Worm (Caenorhabditis elegans) whole organism, L4 larva: Measurements from ENCODE around the gene C33A11.2.

Source experiments
- D1046.2 ChIP-seq: fragments of 200-800 bp; sonication (Bioruptor generic); IDR thresholded peaks from 2 replicates; pipeline ENCODE4 v1.3.6; 2022; ENCODE audit warnings: missing genetic modification characterization, missing compliant biosample characterization
- F10B5.3 ChIP-seq: sonication (generic microtip); optimal IDR thresholded peaks from 2 replicates; lab custom pipeline; 2016; ENCODE audit warnings: mild to moderate bottlenecking, missing genetic modification characterization, missing compliant biosample characterization
- F37D6.2 ChIP-seq: sonication (generic microtip); optimal IDR thresholded peaks from 2 replicates; lab custom pipeline; 2016; ENCODE audit warnings: mild to moderate bottlenecking, missing genetic modification characterization, missing compliant biosample characterization
- T20F7.1 ChIP-seq: fragments of 200-800 bp; sonication (Bioruptor generic); optimal IDR thresholded peaks from 2 replicates; lab custom pipeline; 2018; ENCODE audit warnings: mild to moderate bottlenecking, missing genetic modification characterization, missing compliant biosample characterization
- T26A8.4 ChIP-seq: fragments of 200-800 bp; sonication (Bioruptor generic); IDR thresholded peaks from 2 replicates; pipeline ENCODE4 v1.3.6; 2022; ENCODE audit warnings: missing genetic modification characterization, missing compliant biosample characterization
- Y105C5A.15 ChIP-seq: fragments of 200-800 bp; sonication (Bioruptor generic); IDR thresholded peaks from 2 replicates; pipeline ENCODE4 v1.3.6; 2022; ENCODE audit warnings: missing genetic modification characterization, missing compliant biosample characterization
- Y48G9A.11 ChIP-seq: fragments of 200-800 bp; sonication (Bioruptor generic); IDR thresholded peaks from 2 replicates; pipeline ENCODE4 v1.3.6; 2022; ENCODE audit warnings: missing genetic modification reagents, missing genetic modification characterization, missing compliant biosample characterization
- aha-1 ChIP-seq: fragments of 150-350 bp; peaks from one replicate; lab custom pipeline; 2014; ENCODE audit warnings: missing biosample characterization, missing genetic modification characterization
- ama-1 ChIP-seq: fragments of 150-350 bp; optimal IDR thresholded peaks from 2 replicates; lab custom pipeline; 2014; ENCODE audit warnings: inconsistent platforms, mixed read lengths
- ceh-32 ChIP-seq: sonication (generic microtip); optimal IDR thresholded peaks from 2 replicates; lab custom pipeline; 2016; ENCODE audit warnings: mild to moderate bottlenecking, missing genetic modification characterization, missing compliant biosample characterization; ENCODE audit not compliant: poor library complexity
- ceh-44 ChIP-seq: fragments of 200-800 bp; sonication (Bioruptor generic); IDR thresholded peaks from 2 replicates; pipeline ENCODE4 v1.3.6; 2022; ENCODE audit warnings: missing genetic modification reagents, missing genetic modification characterization, missing compliant biosample characterization
- ceh-62 ChIP-seq: sonication (generic microtip); optimal IDR thresholded peaks from 2 replicates; lab custom pipeline; 2017; ENCODE audit warnings: missing biosample characterization, missing genetic modification characterization
- ceh-82 ChIP-seq: sonication (generic microtip); optimal IDR thresholded peaks from 2 replicates; lab custom pipeline; 2017; ENCODE audit warnings: missing biosample characterization, missing genetic modification characterization
- ces-1 ChIP-seq: fragments of 150-350 bp; sonication (generic microtip); optimal IDR thresholded peaks from 4 replicates; lab custom pipeline; 2014; ENCODE audit warnings: missing biosample characterization, missing genetic modification reagents, missing genetic modification characterization
- cey-2 ChIP-seq: sonication (generic microtip); optimal IDR thresholded peaks from 3 replicates; lab custom pipeline; 2017; ENCODE audit warnings: missing genetic modification characterization, mild to moderate bottlenecking, missing compliant biosample characterization, antibody characterized with exemption, borderline replicate concordance; ENCODE audit not compliant: insufficient read depth
- daf-12 ChIP-seq: fragments of 150-350 bp; optimal IDR thresholded peaks from 2 replicates; lab custom pipeline; 2014; ENCODE audit warnings: missing biosample characterization, missing genetic modification reagents, missing genetic modification characterization
- daf-8 ChIP-seq: fragments of 200-800 bp; sonication (Bioruptor generic); IDR thresholded peaks from 2 replicates; pipeline ENCODE4 v1.3.6; 2022; ENCODE audit warnings: missing genetic modification characterization, missing compliant biosample characterization
- dmd-8 ChIP-seq: fragments of 200-800 bp; sonication (Bioruptor generic); IDR thresholded peaks from 2 replicates; pipeline ENCODE4 v1.3.6; 2022; ENCODE audit warnings: missing genetic modification characterization, missing compliant biosample characterization
- duxl-1 ChIP-seq: sonication (generic microtip); optimal IDR thresholded peaks from 2 replicates; lab custom pipeline; 2016; ENCODE audit warnings: mild to moderate bottlenecking, missing genetic modification characterization, moderate library complexity, missing compliant biosample characterization; ENCODE audit not compliant: poor library complexity
- dve-1 ChIP-seq: sonication (generic microtip); optimal IDR thresholded peaks from 2 replicates; lab custom pipeline; 2017; ENCODE audit warnings: antibody characterized with exemption, mild to moderate bottlenecking, missing genetic modification characterization, missing compliant biosample characterization; ENCODE audit not compliant: insufficient read depth
- fkh-10 ChIP-seq: fragments of 150-350 bp; optimal IDR thresholded peaks from 2 replicates; lab custom pipeline; 2014; ENCODE audit warnings: missing biosample characterization, missing genetic modification reagents, missing genetic modification characterization
- hif-1 ChIP-seq, 2 experiments: sonication (generic microtip); optimal IDR thresholded peaks; 2 replicates each; lab custom pipeline; 2016 to 2017; ENCODE audit warnings: missing compliant biosample characterization in 2 of 2, missing genetic modification characterization in 2 of 2, missing genetic modification reagents in 2 of 2, missing genotype in 2 of 2, mild to moderate bottlenecking in 1 of 2
- hlh-11 ChIP-seq: fragments of 200-800 bp; sonication (Bioruptor generic); optimal IDR thresholded peaks from 2 replicates; lab custom pipeline; 2018; ENCODE audit warnings: mild to moderate bottlenecking, missing genetic modification characterization, missing compliant biosample characterization
- hlh-30 ChIP-seq: sonication (generic microtip); optimal IDR thresholded peaks from 2 replicates; lab custom pipeline; 2017; ENCODE audit warnings: antibody characterized with exemption, mild to moderate bottlenecking, missing genetic modification characterization, missing compliant biosample characterization; ENCODE audit not compliant: insufficient read depth
- lim-7 ChIP-seq: fragments of 200-800 bp; sonication (Bioruptor generic); IDR thresholded peaks from 2 replicates; pipeline ENCODE4 v1.3.6; 2022; ENCODE audit warnings: missing genetic modification characterization, missing compliant biosample characterization
- lin-29 ChIP-seq: fragments of 200-800 bp; sonication (Bioruptor generic); IDR thresholded peaks from 2 replicates; pipeline ENCODE4 v1.3.6; 2022; ENCODE audit warnings: missing genetic modification reagents, missing genetic modification characterization, missing compliant biosample characterization
- lin-38 ChIP-seq: fragments of 200-800 bp; sonication (Bioruptor generic); IDR thresholded peaks from 2 replicates; pipeline ENCODE4 v1.3.6; 2022; ENCODE audit warnings: missing genetic modification reagents, missing genetic modification characterization, missing compliant biosample characterization
- lin-39 ChIP-seq: fragments of 150-350 bp; optimal IDR thresholded peaks from 2 replicates; lab custom pipeline; 2014; ENCODE audit warnings: missing biosample characterization, missing genetic modification reagents, missing genetic modification characterization
- madf-5 ChIP-seq, 2 experiments: fragments of 200-800 bp; sonication (Bioruptor generic); IDR thresholded peaks; 2 replicates each; pipeline ENCODE4 v1.3.6; 2022; ENCODE audit warnings: missing compliant biosample characterization in 2 of 2, missing genetic modification characterization in 2 of 2
- madf-9 ChIP-seq: fragments of 200-800 bp; sonication (Bioruptor generic); conservative IDR thresholded peaks from 2 replicates; pipeline ENCODE4 v1.3.6; 2022; ENCODE audit warnings: missing genetic modification reagents, missing genetic modification characterization, missing compliant biosample characterization
- mdl-1 ChIP-seq, 2 experiments: fragments of 150-350 bp in 1 of 2; sonication (generic microtip) in 1 of 2; optimal IDR thresholded peaks; 2 replicates each; lab custom pipeline; 2014 to 2017; ENCODE audit warnings: missing biosample characterization in 2 of 2, missing genetic modification characterization in 2 of 2
- mes-2 ChIP-seq: sonication (generic microtip); optimal IDR thresholded peaks from 2 replicates; lab custom pipeline; 2016; ENCODE audit warnings: missing genotype, mild to moderate bottlenecking, missing genetic modification characterization, missing compliant biosample characterization; ENCODE audit not compliant: poor library complexity, severe bottlenecking
- mxl-2 ChIP-seq: fragments of 200-800 bp; sonication (Bioruptor generic); conservative IDR thresholded peaks from 2 replicates; pipeline ENCODE4 v1.3.6; 2022; ENCODE audit warnings: missing genetic modification reagents, missing genetic modification characterization, missing compliant biosample characterization
- nhr-10 ChIP-seq: fragments of 150-350 bp; optimal IDR thresholded peaks from 2 replicates; lab custom pipeline; 2014; ENCODE audit warnings: missing biosample characterization, missing genetic modification characterization
- nhr-11 ChIP-seq: fragments of 150-350 bp; optimal IDR thresholded peaks from 2 replicates; lab custom pipeline; 2014; ENCODE audit warnings: missing biosample characterization, missing genetic modification characterization
- nhr-25 ChIP-seq: sonication (generic microtip); optimal IDR thresholded peaks from 2 replicates; lab custom pipeline; 2017; ENCODE audit warnings: missing genetic modification characterization, mild to moderate bottlenecking, missing compliant biosample characterization, antibody characterized with exemption, moderate library complexity, borderline replicate concordance; ENCODE audit not compliant: insufficient read depth
- nhr-41 ChIP-seq: fragments of 200-800 bp; sonication (Bioruptor generic); IDR thresholded peaks from 2 replicates; pipeline ENCODE4 v1.3.6; 2022; ENCODE audit warnings: missing genetic modification reagents, missing genetic modification characterization, missing compliant biosample characterization
- nhr-48 ChIP-seq: sonication (generic microtip); optimal IDR thresholded peaks from 2 replicates; lab custom pipeline; 2016; ENCODE audit warnings: mild to moderate bottlenecking, missing genetic modification characterization, missing compliant biosample characterization
- nhr-77 ChIP-seq: fragments of 150-350 bp; optimal IDR thresholded peaks from 2 replicates; lab custom pipeline; 2014; ENCODE audit warnings: missing biosample characterization, missing genetic modification characterization
- pha-4 ChIP-seq, 2 experiments: fragments of 150-350 bp in 1 of 2; fragments of 200-800 bp in 1 of 2; sonication (Bioruptor generic) in 1 of 2; IDR thresholded peaks in 1 of 2; optimal IDR thresholded peaks in 1 of 2; 2 replicates each; pipeline versions ENCODE4 v1.3.6 to Lab custom; 2014 to 2022; ENCODE audit warnings: missing genetic modification characterization in 2 of 2, missing genetic modification reagents in 2 of 2, missing biosample characterization in 1 of 2, missing compliant biosample characterization in 1 of 2
- pqm-1 ChIP-seq: sonication (generic microtip); optimal IDR thresholded peaks from 2 replicates; lab custom pipeline; 2017; ENCODE audit warnings: missing biosample characterization, missing genetic modification characterization
- snpc-4 ChIP-seq: fragments of 150-350 bp; optimal IDR thresholded peaks from 2 replicates; lab custom pipeline; 2014; ENCODE audit warnings: missing biosample characterization, missing genetic modification characterization
- spr-3 ChIP-seq: fragments of 200-800 bp; sonication (Bioruptor generic); optimal IDR thresholded peaks from 2 replicates; lab custom pipeline; 2018; ENCODE audit warnings: mild to moderate bottlenecking, missing genetic modification characterization, missing compliant biosample characterization
- tag-97 ChIP-seq: fragments of 200-800 bp; sonication (Bioruptor generic); IDR thresholded peaks from 2 replicates; pipeline ENCODE4 v1.3.6; 2022; ENCODE audit warnings: missing genetic modification characterization, missing compliant biosample characterization
- unc-130 ChIP-seq: sonication (generic microtip); optimal IDR thresholded peaks from 2 replicates; lab custom pipeline; 2016; ENCODE audit warnings: missing genetic modification reagents, missing genetic modification characterization, missing compliant biosample characterization
- unc-39 ChIP-seq: sonication (generic microtip); optimal IDR thresholded peaks from 2 replicates; lab custom pipeline; 2017; ENCODE audit warnings: missing biosample characterization, missing genetic modification characterization
- unc-62 ChIP-seq, 3 experiments: fragments of 150-350 bp in 1 of 3; sonication (generic microtip); optimal IDR thresholded peaks in 2 of 3; peaks in 1 of 3; 1 replicate in 1 of 3; 2 replicates in 2 of 3; lab custom pipeline; 2014 to 2017; ENCODE audit warnings: missing biosample characterization in 3 of 3, missing genetic modification characterization in 3 of 3, missing genetic modification reagents in 3 of 3, missing genotype in 1 of 3
- zfp-2 ChIP-seq: sonication (generic microtip); optimal IDR thresholded peaks from 2 replicates; lab custom pipeline; 2016; ENCODE audit warnings: mild to moderate bottlenecking, missing genetic modification characterization, missing compliant biosample characterization
- zfp-3 ChIP-seq: fragments of 200-800 bp; sonication (Bioruptor generic); conservative IDR thresholded peaks from 2 replicates; pipeline ENCODE4 v1.3.6; 2022; ENCODE audit warnings: missing genetic modification reagents, missing genetic modification characterization, missing compliant biosample characterization
- zip-11 ChIP-seq: fragments of 200-800 bp; sonication (Bioruptor generic); IDR thresholded peaks from 2 replicates; pipeline ENCODE4 v1.3.6; 2022; ENCODE audit warnings: missing genetic modification characterization, missing compliant biosample characterization

The C33A11.2 gene

ce11 chrX:15376580-15376979 is 10.8 kb downstream of the C33A11.2 start (continued):
- no peak for TF ChIP-seq unc-130 (GFP tag; lab: Kevin White, UChicago)
- TF ChIP-seq zip-11 (GFP tag; lab: Robert Waterston, UW) = no peak
- no peak for TF ChIP-seq unc-39 (tag; lab: Kevin White, UChicago)
- no peak for TF ChIP-seq zfp-2 (tag; lab: Kevin White, UChicago)
- no peak for TF ChIP-seq madf-5 (GFP tag; IDR thresholded peaks at IDR 0.05; lab: Robert Waterston, UW)
- TF ChIP-seq snpc-4 (tag; lab: Kevin White, UChicago) = no peak
- TF ChIP-seq hlh-11 (tag; lab: Kevin White, UChicago) = peak; percentile 59
- TF ChIP-seq pha-4 (GFP tag; IDR thresholded peaks at IDR 0.05; lab: Robert Waterston, UW) = no peak
- peak; percentile 9 for TF ChIP-seq pha-4 (tag; optimal IDR thresholded peaks at IDR 0.05; lab: Kevin White, UChicago)
- no peak for TF ChIP-seq T26A8.4
- no peak for TF ChIP-seq lin-39 (tag; lab: Kevin White, UChicago)
- no peak for TF ChIP-seq nhr-41 (GFP tag; lab: Robert Waterston, UW)
- TF ChIP-seq daf-12 (tag; lab: Kevin White, UChicago) = no peak
- no peak for TF ChIP-seq spr-3 (GFP tag; lab: Kevin White, UChicago)
- TF ChIP-seq ces-1 (GFP tag; lab: Kevin White, UChicago) = no peak
- TF ChIP-seq F37D6.2 (tag; lab: Kevin White, UChicago) = no peak
- TF ChIP-seq lin-29 (GFP tag; lab: Robert Waterston, UW) = no peak
- TF ChIP-seq aha-1 (tag; lab: Kevin White, UChicago) = peak; percentile 11
- no peak for TF ChIP-seq Y48G9A.11 (GFP tag; lab: Robert Waterston, UW)
- TF ChIP-seq ama-1 = no peak
- no peak for TF ChIP-seq nhr-25
- peak in 1 of 2 experiments; percentile 66 for TF ChIP-seq mdl-1 (tag; optimal IDR thresholded peaks at IDR 0.05; lab: Kevin White, UChicago)
- TF ChIP-seq Y105C5A.15 (GFP tag; lab: Robert Waterston, UW) = no peak
- TF ChIP-seq tag-97 (GFP tag; lab: Robert Waterston, UW) = no peak
- TF ChIP-seq nhr-10 (tag; lab: Kevin White, UChicago) = no peak
- TF ChIP-seq mes-2 (tag; lab: Kevin White, UChicago) = peak; percentile 55
- TF ChIP-seq dmd-8 (GFP tag; lab: Robert Waterston, UW) = no peak
- TF ChIP-seq madf-9 (GFP tag; lab: Robert Waterston, UW) = no peak
- TF ChIP-seq hlh-30 (tag; lab: Kevin White, UChicago) = peak; percentile 52
- no peak for TF ChIP-seq mxl-2
- TF ChIP-seq pqm-1 (tag; lab: Kevin White, UChicago) = no peak
- TF ChIP-seq fkh-10 = no peak
- TF ChIP-seq unc-62 (GFP tag; optimal IDR thresholded peaks at IDR 0.05 in 1 of 2; lab: Kevin White, UChicago) = peak in 1 of 2 experiments; percentile 63
- TF ChIP-seq unc-62 (tag; optimal IDR thresholded peaks at IDR 0.05; lab: Kevin White, UChicago) = no peak
- TF ChIP-seq lin-38 (GFP tag; lab: Robert Waterston, UW) = no peak
- no peak for TF ChIP-seq nhr-48 (tag; lab: Kevin White, UChicago)
- no peak for TF ChIP-seq ceh-44 (GFP tag; lab: Robert Waterston, UW)
- TF ChIP-seq ceh-62 (tag; lab: Kevin White, UChicago) = no peak
- no peak for TF ChIP-seq duxl-1 (tag; lab: Kevin White, UChicago)
- TF ChIP-seq zfp-3 (GFP tag; lab: Robert Waterston, UW) = no peak
- TF ChIP-seq nhr-11 (tag; lab: Kevin White, UChicago) = no peak
- peak in 1 of 2 experiments; percentile 13 for TF ChIP-seq hif-1 (tag; optimal IDR thresholded peaks at IDR 0.05; lab: Kevin White, UChicago)
- peak; percentile 40 for TF ChIP-seq dve-1 (tag; lab: Kevin White, UChicago)
- no peak for TF ChIP-seq daf-8
- TF ChIP-seq T20F7.1 (GFP tag; lab: Kevin White, UChicago) = no peak
- no peak for TF ChIP-seq ceh-32 (tag; lab: Kevin White, UChicago)
- TF ChIP-seq cey-2 = no peak
- peak; percentile 65 for TF ChIP-seq nhr-77
- no peak for TF ChIP-seq D1046.2 (GFP tag; lab: Robert Waterston, UW)
- TF ChIP-seq F10B5.3 (tag; lab: Kevin White, UChicago) = no peak
- no peak for TF ChIP-seq ceh-82 (tag; lab: Kevin White, UChicago)
- TF ChIP-seq lim-7 (GFP tag; lab: Robert Waterston, UW) = no peak
